Worm (Caenorhabditis elegans) whole organism, young adult: Measurements from ENCODE around the gene mboa-7.

Experiments used
- B0035.1 ChIP-seq: sonication (generic microtip); optimal IDR thresholded peaks from 2 replicates; lab custom pipeline; 2016; ENCODE audit warnings: missing genetic modification characterization, mild to moderate bottlenecking, missing compliant biosample characterization, missing genotype, missing genetic modification reagents
- F23B12.7 ChIP-seq: sonication (generic microtip); optimal IDR thresholded peaks from 2 replicates; lab custom pipeline; 2017; ENCODE audit warnings: missing genetic modification characterization, mild to moderate bottlenecking, missing compliant biosample characterization, antibody characterized with exemption, moderate library complexity; ENCODE audit not compliant: insufficient read depth
- F37B4.10 ChIP-seq: fragments of 200-800 bp; sonication (Bioruptor generic); IDR thresholded peaks from 2 replicates; pipeline ENCODE4 v1.3.6; 2022; ENCODE audit warnings: missing genetic modification characterization, missing compliant biosample characterization
- F57A8.1 ChIP-seq: fragments of 200-800 bp; sonication (Bioruptor generic); optimal IDR thresholded peaks from 2 replicates; lab custom pipeline; 2018; ENCODE audit warnings: mild to moderate bottlenecking, missing genetic modification characterization, moderate library complexity, missing compliant biosample characterization
- Y53F4B.3 ChIP-seq: fragments of 200-800 bp; sonication (Bioruptor generic); IDR thresholded peaks from 2 replicates; pipeline ENCODE4 v1.3.6; 2022; ENCODE audit warnings: missing genetic modification reagents, missing genetic modification characterization, missing compliant biosample characterization
- Y56A3A.18 ChIP-seq: fragments of 200-800 bp; sonication (Bioruptor generic); IDR thresholded peaks from 2 replicates; pipeline ENCODE4 v1.3.6; 2022; ENCODE audit warnings: missing genetic modification reagents, missing genetic modification characterization, missing compliant biosample characterization
- akir-1 ChIP-seq: fragments of 200-800 bp; sonication (Bioruptor generic); optimal IDR thresholded peaks from 2 replicates; lab custom pipeline; 2018; ENCODE audit warnings: mild to moderate bottlenecking, missing genetic modification characterization, moderate library complexity, missing compliant biosample characterization
- attf-3 ChIP-seq: fragments of 200-800 bp; sonication (Bioruptor generic); conservative IDR thresholded peaks from 2 replicates; pipeline ENCODE4 v1.3.6; 2022; ENCODE audit warnings: missing genetic modification reagents, missing genetic modification characterization, missing compliant biosample characterization
- attf-6 ChIP-seq: fragments of 200-800 bp; sonication (Bioruptor generic); IDR thresholded peaks from 2 replicates; pipeline ENCODE4 v1.3.6; 2022; ENCODE audit warnings: missing genetic modification reagents, missing genetic modification characterization, missing compliant biosample characterization
- bed-2 ChIP-seq: fragments of 200-800 bp; sonication (Bioruptor generic); IDR thresholded peaks from 2 replicates; pipeline ENCODE4 v1.3.6; 2022; ENCODE audit warnings: missing genetic modification reagents, missing genetic modification characterization, missing compliant biosample characterization
- cebp-1 ChIP-seq, 2 experiments: fragments of 200-800 bp in 1 of 2; sonication (Bioruptor generic) in 1 of 2; sonication (generic microtip) in 1 of 2; IDR thresholded peaks in 1 of 2; optimal IDR thresholded peaks in 1 of 2; 2 replicates each; pipeline versions ENCODE4 v1.3.6 to Lab custom; 2017 to 2022; ENCODE audit warnings: missing compliant biosample characterization in 2 of 2, missing genetic modification characterization in 2 of 2, mild to moderate bottlenecking in 1 of 2, missing genetic modification reagents in 1 of 2, moderate library complexity in 1 of 2
- ceh-27 ChIP-seq: fragments of 200-800 bp; sonication (Bioruptor generic); optimal IDR thresholded peaks from 2 replicates; lab custom pipeline; 2018; ENCODE audit warnings: mild to moderate bottlenecking, missing genetic modification characterization, moderate library complexity, missing compliant biosample characterization
- dox-1 ChIP-seq: fragments of 200-800 bp; sonication (Bioruptor generic); IDR thresholded peaks from 2 replicates; pipeline ENCODE4 v1.3.6; 2022; ENCODE audit warnings: missing genetic modification reagents, missing genetic modification characterization, missing compliant biosample characterization
- him-1 ChIP-seq: sonication (generic microtip); optimal IDR thresholded peaks from 2 replicates; lab custom pipeline; 2016; ENCODE audit warnings: missing genotype, missing genetic modification reagents, missing genetic modification characterization, missing compliant biosample characterization
- hlh-26 ChIP-seq: fragments of 200-800 bp; sonication (Bioruptor generic); conservative IDR thresholded peaks from 2 replicates; pipeline ENCODE4 v1.3.6; 2022; ENCODE audit warnings: missing genetic modification reagents, missing genetic modification characterization, missing compliant biosample characterization
- let-526 ChIP-seq: fragments of 200-800 bp; sonication (Bioruptor generic); IDR thresholded peaks from 2 replicates; pipeline ENCODE4 v1.3.6; 2022; ENCODE audit warnings: missing genetic modification reagents, missing genetic modification characterization, missing compliant biosample characterization
- lin-54 ChIP-seq: fragments of 200-800 bp; sonication (Bioruptor generic); optimal IDR thresholded peaks from 2 replicates; lab custom pipeline; 2018; ENCODE audit warnings: mild to moderate bottlenecking, missing genetic modification characterization, missing compliant biosample characterization
- lsl-1 ChIP-seq: fragments of 200-800 bp; sonication (Bioruptor generic); optimal IDR thresholded peaks from 2 replicates; lab custom pipeline; 2018; ENCODE audit warnings: mild to moderate bottlenecking, missing genetic modification characterization, moderate library complexity, missing compliant biosample characterization
- madf-3 ChIP-seq: fragments of 200-800 bp; sonication (Bioruptor generic); IDR thresholded peaks from 2 replicates; pipeline ENCODE4 v1.3.6; 2022; ENCODE audit warnings: missing genetic modification reagents, missing genetic modification characterization, missing compliant biosample characterization
- madf-8 ChIP-seq: fragments of 200-800 bp; sonication (Bioruptor generic); conservative IDR thresholded peaks from 2 replicates; pipeline ENCODE4 v1.3.6; 2022; ENCODE audit warnings: missing genetic modification reagents, missing genetic modification characterization, missing compliant biosample characterization
- mcd-1 ChIP-seq: fragments of 200-800 bp; sonication (Bioruptor generic); IDR thresholded peaks from 2 replicates; pipeline ENCODE4 v1.3.6; 2022; ENCODE audit warnings: missing genetic modification reagents, missing genetic modification characterization, missing compliant biosample characterization
- nhr-80 ChIP-seq: sonication (generic microtip); optimal IDR thresholded peaks from 2 replicates; lab custom pipeline; 2016; ENCODE audit warnings: missing genetic modification characterization, missing compliant biosample characterization
- rec-8 ChIP-seq, 2 experiments: sonication (generic microtip); optimal IDR thresholded peaks; 2 replicates each; lab custom pipeline; 2016; ENCODE audit warnings: mild to moderate bottlenecking in 2 of 2, missing genetic modification characterization in 2 of 2, missing genetic modification reagents in 2 of 2, missing genotype in 2 of 2, missing biosample characterization in 1 of 2, missing compliant biosample characterization in 1 of 2, moderate library complexity in 1 of 2
- repo-1 ChIP-seq: sonication (generic microtip); optimal IDR thresholded peaks from 2 replicates; lab custom pipeline; 2017; ENCODE audit warnings: mild to moderate bottlenecking, missing genetic modification characterization, missing compliant biosample characterization
- unc-62 ChIP-seq: fragments of 150-350 bp; optimal IDR thresholded peaks from 2 replicates; lab custom pipeline; 2014; ENCODE audit warnings: missing biosample characterization, missing genetic modification reagents, missing genetic modification characterization

The mboa-7 gene

DNA sequence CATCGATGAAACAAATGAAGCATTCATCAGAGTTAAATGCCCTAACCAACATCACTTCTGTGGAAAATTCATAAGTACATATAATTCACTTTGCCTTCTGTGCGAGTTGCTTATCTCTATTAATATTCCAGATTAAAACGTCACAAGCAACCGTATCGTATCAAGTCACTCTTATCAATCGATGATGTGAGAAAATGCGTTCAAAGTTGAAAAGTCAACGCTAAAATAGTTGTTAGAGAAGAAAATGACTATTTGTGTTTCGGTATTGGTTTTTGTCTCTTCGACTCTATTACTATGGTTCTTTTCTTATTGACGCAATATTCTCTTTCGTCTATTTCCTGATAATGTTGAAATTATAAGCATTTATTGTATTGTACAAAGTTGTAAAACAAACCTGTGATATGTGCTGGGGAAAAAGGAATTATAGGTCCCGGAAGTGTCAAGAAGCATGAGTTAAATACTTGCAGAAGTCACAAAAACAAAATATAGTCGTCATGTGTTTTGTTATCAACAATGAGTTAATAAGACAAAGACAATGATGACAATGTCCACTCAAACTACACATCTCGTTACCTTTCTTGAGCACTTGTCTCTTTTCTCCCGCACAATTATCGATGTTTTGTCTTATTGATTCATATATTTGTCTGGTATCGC lies 7.9 kb upstream of the mboa-7 start (continued):
- TF ChIP-seq lsl-1 = no peak
- TF ChIP-seq ceh-27 (GFP tag; lab: Kevin White, UChicago) = no peak
- TF ChIP-seq F23B12.7 = no peak
- TF ChIP-seq repo-1 (tag; lab: Kevin White, UChicago) = no peak

DNA sequence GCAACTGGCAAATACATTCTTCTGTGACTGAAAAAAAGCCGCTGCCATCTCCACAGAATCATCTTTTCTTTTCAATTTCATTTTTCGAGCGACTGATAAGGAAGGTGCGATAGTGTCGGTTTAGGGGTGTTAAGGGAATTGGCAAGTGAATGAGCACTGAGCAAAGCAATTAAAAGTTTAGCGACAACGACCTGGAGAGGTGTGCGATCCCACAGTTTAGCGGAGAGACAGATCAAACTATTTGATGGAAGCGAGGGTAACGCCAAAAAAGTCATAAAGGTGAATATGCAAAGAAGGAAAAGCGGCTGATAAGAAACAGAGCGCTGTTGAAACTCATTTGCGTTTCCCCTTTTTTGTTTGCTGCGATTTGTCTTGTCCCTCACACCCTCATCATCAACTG lies 4.6 kb upstream of the mboa-7 start, which contains the start of the genes F14F3.5 and slcf-1:
F14F3.5 (minus strand) TSS at position 234 of the 400 bp plus-strand sequence.
slcf-1 (plus strand) TSS at position 302 of the 400 bp plus-strand sequence.
- no peak for TF ChIP-seq let-526 (GFP tag; lab: Robert Waterston, UW)
- peak; percentile 88 for TF ChIP-seq nhr-80 (tag; lab: Kevin White, UChicago)
- no peak for TF ChIP-seq B0035.1 (tag; lab: Kevin White, UChicago)
- no peak for TF ChIP-seq Y56A3A.18 (GFP tag; lab: Robert Waterston, UW)
- peak; percentile 46; the same call in 1 of the 2 replicates for TF ChIP-seq dox-1 (GFP tag; lab: Robert Waterston, UW)
- no peak for TF ChIP-seq madf-3
- TF ChIP-seq Y53F4B.3 (GFP tag; lab: Robert Waterston, UW) = no peak

- no peak for TF ChIP-seq lin-54 (GFP tag; lab: Kevin White, UChicago)
- no peak for TF ChIP-seq F57A8.1
- TF ChIP-seq mcd-1 = no peak
- TF ChIP-seq nhr-80 (tag; lab: Kevin White, UChicago) = peak; percentile 83
- TF ChIP-seq attf-6 = no peak
- TF ChIP-seq dox-1 (GFP tag; lab: Robert Waterston, UW) = 0 out of 2 replicates have a peak, but pooled peaks have one; percentile 58
- TF ChIP-seq cebp-1 (GFP tag; IDR thresholded peaks at IDR 0.05; lab: Robert Waterston, UW) = no peak
- peak; percentile 0 for TF ChIP-seq cebp-1 (tag; optimal IDR thresholded peaks at IDR 0.05; lab: Kevin White, UChicago)
Measured at ce11 chrX:10527414-10527813, 3.0 kb upstream of the mboa-7 start.

DNA sequence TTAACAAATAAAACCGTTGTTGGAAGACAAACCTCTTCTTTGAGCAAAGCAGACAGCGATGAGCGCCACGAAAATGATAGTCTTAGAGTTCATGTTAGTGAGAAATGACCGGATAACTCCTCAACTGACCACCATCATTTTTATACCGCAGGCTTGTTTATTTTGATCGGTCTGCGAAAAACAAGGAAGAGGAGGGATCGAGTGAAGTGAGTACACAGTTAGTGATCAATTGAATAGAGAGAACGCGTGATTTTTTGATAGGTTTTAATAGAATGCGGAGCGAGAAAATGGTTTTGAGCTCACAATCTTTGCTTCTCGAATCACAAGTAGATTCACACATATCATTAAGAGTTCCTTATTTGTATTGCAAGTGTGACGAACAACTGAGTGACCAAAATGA lies 3.1 kb downstream of the mboa-7 start, which contains the start of gene F14F3.4:
F14F3.4 (minus strand) TSS at position 101 of the 400 bp plus-strand sequence.
- TF ChIP-seq cebp-1 (GFP tag; IDR thresholded peaks at IDR 0.05; lab: Robert Waterston, UW) (no peak), cebp-1 (tag; optimal IDR thresholded peaks at IDR 0.05; lab: Kevin White, UChicago) (no peak), hlh-26 (GFP tag; lab: Robert Waterston, UW) (no peak), Y53F4B.3 (GFP tag; lab: Robert Waterston, UW) (no peak), him-1 (tag; lab: Kevin White, UChicago) (no peak), rec-8 (tag; optimal IDR thresholded peaks at IDR 0.05; lab: Kevin White, UChicago) (no peak), akir-1 (GFP tag; lab: Kevin White, UChicago) (no peak), F37B4.10 (GFP tag; lab: Robert Waterston, UW) (no peak)

ce11 chrX:10520185-10520584 lies 4.2 kb downstream of the mboa-7 start:
- peak; percentile 82 for TF ChIP-seq unc-62 (GFP tag; lab: Kevin White, UChicago)
- TF ChIP-seq bed-2 (GFP tag; lab: Robert Waterston, UW) = no peak
- TF ChIP-seq, all 124 proteins: peak for 1

- no peak for TF ChIP-seq attf-3 (GFP tag; lab: Robert Waterston, UW)
- TF ChIP-seq madf-8 (GFP tag; lab: Robert Waterston, UW) = 0 out of 2 replicates have a peak, but pooled peaks have one; percentile 10
Measured at ce11 chrX:10516549-10516948, 7.8 kb downstream of the mboa-7 start.
